Fruit fly (Drosophila melanogaster) whole organism, embryonic: Measurements from ENCODE around the gene kek4.
A peak's percentile ranks its signal among the peaks of the same experiment; 100 is the strongest.

ENCODE experiments used
- Ada2b ChIP-seq: fragments of 200-800 bp; sonication (Bioruptor generic); IDR thresholded peaks from 2 replicates; pipeline ENCODE4 v1.3.6; 2022; ENCODE audit warnings: missing biosample characterization, missing genetic modification characterization
- CG10366 ChIP-seq: fragments of 200-800 bp; sonication (Bioruptor generic); IDR thresholded peaks from 2 replicates; pipeline ENCODE4 v1.3.6; 2022; ENCODE audit warnings: missing biosample characterization, missing genetic modification characterization
- CG10959 ChIP-seq: fragments of 200-800 bp; sonication (Bioruptor generic); IDR thresholded peaks from 2 replicates; pipeline ENCODE4 v1.3.6; 2022; ENCODE audit warnings: missing biosample characterization, missing genetic modification characterization
- CG11695 ChIP-seq: fragments of 200-800 bp; sonication (Bioruptor generic); IDR thresholded peaks from 3 replicates; pipeline ENCODE4 v1.3.6; 2022; ENCODE audit warnings: missing biosample characterization, missing genetic modification characterization
- CG12219 ChIP-seq: fragments of 200-800 bp; sonication (Bioruptor generic); optimal IDR thresholded peaks from 3 replicates; lab custom pipeline; 2018; ENCODE audit warnings: missing biosample characterization, mild to moderate bottlenecking, missing genetic modification characterization
- CG14014 ChIP-seq: fragments of 200-800 bp; sonication (Bioruptor generic); IDR thresholded peaks from 2 replicates; pipeline ENCODE4 v1.3.6; 2022; ENCODE audit warnings: missing biosample characterization, missing genetic modification characterization
- CG15269 ChIP-seq: fragments of 200-800 bp; sonication (Bioruptor generic); optimal IDR thresholded peaks from 2 replicates; lab custom pipeline; 2018; ENCODE audit warnings: missing biosample characterization, mild to moderate bottlenecking, missing genetic modification characterization, moderate library complexity
- CG16815 ChIP-seq: fragments of 200-800 bp; sonication (Bioruptor generic); optimal IDR thresholded peaks from 3 replicates; lab custom pipeline; 2017; ENCODE audit warnings: missing biosample characterization, mild to moderate bottlenecking, missing genetic modification characterization
- CG17912 ChIP-seq: fragments of 200-800 bp; sonication (Bioruptor generic); optimal IDR thresholded peaks from 2 replicates; lab custom pipeline; 2018; ENCODE audit warnings: missing biosample characterization, mild to moderate bottlenecking, missing genetic modification characterization
- CG18619 ChIP-seq: fragments of 200-800 bp; sonication (Bioruptor generic); optimal IDR thresholded peaks from 3 replicates; lab custom pipeline; 2017; ENCODE audit warnings: missing biosample characterization, mild to moderate bottlenecking, missing genetic modification characterization
- CG2120 ChIP-seq: fragments of 200-800 bp; sonication (Bioruptor generic); optimal IDR thresholded peaks from 3 replicates; lab custom pipeline; 2016; ENCODE audit warnings: missing biosample characterization, missing genetic modification characterization
- CG30431 ChIP-seq: fragments of 200-800 bp; sonication (Bioruptor generic); optimal IDR thresholded peaks from 2 replicates; lab custom pipeline; 2017; ENCODE audit warnings: missing biosample characterization, missing genetic modification characterization
- CG31365 ChIP-seq: fragments of 200-800 bp; sonication (Bioruptor generic); optimal IDR thresholded peaks from 2 replicates; lab custom pipeline; 2018; ENCODE audit warnings: missing biosample characterization, mild to moderate bottlenecking, missing genetic modification characterization
- CG6175 ChIP-seq: fragments of 200-800 bp; sonication (Bioruptor generic); IDR thresholded peaks from 3 replicates; pipeline ENCODE4 v1.3.6; 2022; ENCODE audit warnings: missing biosample characterization, missing genetic modification characterization
- CG6272 ChIP-seq: fragments of 200-800 bp; sonication (Bioruptor generic); IDR thresholded peaks from 2 replicates; pipeline ENCODE4 v1.3.6; 2022; ENCODE audit warnings: missing biosample characterization, missing genetic modification characterization
- CG9817 ChIP-seq: fragments of 200-800 bp; sonication (Bioruptor generic); optimal IDR thresholded peaks from 2 replicates; lab custom pipeline; 2018; ENCODE audit warnings: missing biosample characterization, mild to moderate bottlenecking, missing genetic modification characterization, moderate library complexity
- Dad ChIP-seq: fragments of 200-800 bp; sonication (Bioruptor generic); optimal IDR thresholded peaks from 3 replicates; lab custom pipeline; 2016; ENCODE audit warnings: missing biosample characterization, missing genetic modification characterization
- Fer3 ChIP-seq: fragments of 200-800 bp; sonication (Bioruptor generic); optimal IDR thresholded peaks from 2 replicates; lab custom pipeline; 2018; ENCODE audit warnings: missing biosample characterization, mild to moderate bottlenecking, missing genetic modification characterization, moderate library complexity
- HLH54F ChIP-seq: fragments of 200-800 bp; sonication (Bioruptor generic); optimal IDR thresholded peaks from 3 replicates; lab custom pipeline; 2016; ENCODE audit warnings: missing biosample characterization, missing genetic modification characterization
- HLHmδ ChIP-seq: fragments of 200-800 bp; sonication (Bioruptor generic); optimal IDR thresholded peaks from 2 replicates; lab custom pipeline; 2018; ENCODE audit warnings: missing biosample characterization, mild to moderate bottlenecking, missing genetic modification characterization, moderate library complexity
- HmgZ ChIP-seq: fragments of 200-800 bp; sonication (Bioruptor generic); optimal IDR thresholded peaks from 2 replicates; lab custom pipeline; 2018; ENCODE audit warnings: missing biosample characterization, mild to moderate bottlenecking, missing genetic modification characterization
- Hr39 ChIP-seq: fragments of >200 bp; optimal IDR thresholded peaks from 2 replicates; lab custom pipeline; 2017
- Oli ChIP-seq: fragments of 200-800 bp; sonication (Bioruptor generic); optimal IDR thresholded peaks from 2 replicates; lab custom pipeline; 2018; ENCODE audit warnings: missing biosample characterization, mild to moderate bottlenecking, missing genetic modification characterization, moderate library complexity
- PHDP ChIP-seq: fragments of 200-800 bp; sonication (Bioruptor generic); optimal IDR thresholded peaks from 3 replicates; lab custom pipeline; 2018; ENCODE audit warnings: missing biosample characterization, mild to moderate bottlenecking, missing genetic modification characterization, moderate library complexity
- Pdp1 ChIP-seq, 2 experiments: fragments of 200-800 bp; sonication (Bioruptor generic); optimal IDR thresholded peaks; 3 replicates each; lab custom pipeline; 2016; ENCODE audit warnings: missing biosample characterization in 2 of 2, missing genetic modification characterization in 2 of 2, mild to moderate bottlenecking in 1 of 2, moderate library complexity in 1 of 2
- Rfx ChIP-seq: fragments of 200-800 bp; sonication (Bioruptor generic); IDR thresholded peaks from 2 replicates; pipeline ENCODE4 v1.3.6; 2022; ENCODE audit warnings: missing biosample characterization, missing genetic modification characterization
- Ssrp ChIP-seq: fragments of 200-800 bp; sonication (Bioruptor generic); optimal IDR thresholded peaks from 2 replicates; lab custom pipeline; 2018; ENCODE audit warnings: missing biosample characterization, mild to moderate bottlenecking, missing genetic modification characterization, moderate library complexity
- Stat92E ChIP-seq, 3 experiments: fragments of >200 bp in 2 of 3; fragments of 200-800 bp in 1 of 3; sonication (Bioruptor generic) in 1 of 3; optimal IDR thresholded peaks; 2 replicates each; lab custom pipeline; 2017 to 2019; ENCODE audit warnings: missing biosample characterization in 3 of 3, missing genetic modification characterization in 3 of 3, mild to moderate bottlenecking in 1 of 3, moderate library complexity in 1 of 3
- ap ChIP-seq: fragments of 200-800 bp; sonication (Bioruptor generic); IDR thresholded peaks from 2 replicates; pipeline ENCODE4 v1.3.6; 2022; ENCODE audit warnings: missing biosample characterization, missing genetic modification characterization
- corto ChIP-seq: fragments of 200-800 bp; sonication (Bioruptor generic); optimal IDR thresholded peaks from 2 replicates; lab custom pipeline; 2016; ENCODE audit warnings: missing biosample characterization, mild to moderate bottlenecking, missing genetic modification characterization, moderate library complexity
- crc ChIP-seq: fragments of 200-800 bp; sonication (Bioruptor generic); optimal IDR thresholded peaks from 2 replicates; lab custom pipeline; 2016; ENCODE audit warnings: missing biosample characterization, missing genetic modification characterization
- croc ChIP-seq: fragments of 200-800 bp; sonication (Bioruptor generic); conservative IDR thresholded peaks from 3 replicates; pipeline ENCODE4 v1.3.6; 2022; ENCODE audit warnings: missing biosample characterization, missing genetic modification characterization
- cwo ChIP-seq: fragments of 200-800 bp; sonication (Bioruptor generic); optimal IDR thresholded peaks from 3 replicates; lab custom pipeline; 2017; ENCODE audit warnings: missing biosample characterization, missing genetic modification characterization, mild to moderate bottlenecking, moderate library complexity, missing genetic modification reagents
- dan ChIP-seq: fragments of 200-800 bp; sonication (Bioruptor generic); IDR thresholded peaks from 2 replicates; pipeline ENCODE4 v1.3.6; 2022; ENCODE audit warnings: missing biosample characterization, missing genetic modification characterization
- dimm ChIP-seq: fragments of 200-800 bp; sonication (Bioruptor generic); IDR thresholded peaks from 2 replicates; pipeline ENCODE4 v1.3.6; 2022; ENCODE audit warnings: missing biosample characterization, missing genetic modification characterization
- dmrt99B ChIP-seq: fragments of 200-800 bp; sonication (Bioruptor generic); optimal IDR thresholded peaks from 2 replicates; lab custom pipeline; 2018; ENCODE audit warnings: missing biosample characterization, mild to moderate bottlenecking, missing genetic modification characterization, moderate library complexity
- dpn ChIP-seq, 2 experiments: fragments of 200-800 bp; sonication (Bioruptor generic); optimal IDR thresholded peaks; 3 replicates each; lab custom pipeline; 2016; ENCODE audit warnings: missing biosample characterization in 2 of 2, missing genetic modification characterization in 2 of 2
- dysf ChIP-seq: fragments of 200-800 bp; sonication (Bioruptor generic); IDR thresholded peaks from 3 replicates; pipeline ENCODE4 v1.3.6; 2022; ENCODE audit warnings: missing biosample characterization, missing genetic modification characterization
- emc ChIP-seq: fragments of 200-800 bp; sonication (Bioruptor generic); optimal IDR thresholded peaks from 2 replicates; lab custom pipeline; 2016; ENCODE audit warnings: missing biosample characterization, missing genetic modification characterization
- gem ChIP-seq: fragments of 200-800 bp; sonication (Bioruptor generic); optimal IDR thresholded peaks from 2 replicates; lab custom pipeline; 2019; ENCODE audit warnings: missing biosample characterization, mild to moderate bottlenecking, missing genetic modification characterization, moderate library complexity
- hkb ChIP-seq, 2 experiments: fragments of 200-800 bp in 1 of 2; fragments of >200 bp in 1 of 2; sonication (Bioruptor generic) in 1 of 2; IDR thresholded peaks in 1 of 2; optimal IDR thresholded peaks in 1 of 2; 2 replicates each; pipeline versions ENCODE4 v1.3.6 to Lab custom; 2017 to 2022; ENCODE audit warnings: missing biosample characterization in 1 of 2, missing genetic modification characterization in 1 of 2
- hth ChIP-seq: fragments of >200 bp; optimal IDR thresholded peaks from 2 replicates; lab custom pipeline; 2017; ENCODE audit warnings: inconsistent platforms
- inv ChIP-seq: fragments of 200-800 bp; sonication (Bioruptor generic); IDR thresholded peaks from 2 replicates; pipeline ENCODE4 v1.3.6; 2022; ENCODE audit warnings: missing biosample characterization, missing genetic modification characterization; ENCODE audit not compliant: partially characterized antibody
- nmo ChIP-seq: fragments of 200-800 bp; sonication (Bioruptor generic); optimal IDR thresholded peaks from 2 replicates; lab custom pipeline; 2018; ENCODE audit warnings: missing biosample characterization, mild to moderate bottlenecking, missing genetic modification characterization, moderate library complexity
- phol ChIP-seq: fragments of 200-800 bp; sonication (Bioruptor generic); optimal IDR thresholded peaks from 3 replicates; lab custom pipeline; 2018; ENCODE audit warnings: missing biosample characterization, mild to moderate bottlenecking, missing genetic modification characterization, moderate library complexity
- sob ChIP-seq: fragments of 200-800 bp; sonication (Bioruptor generic); IDR thresholded peaks from 2 replicates; pipeline ENCODE4 v1.3.6; 2022; ENCODE audit warnings: missing biosample characterization, missing genetic modification characterization
- sr ChIP-seq: fragments of 200-800 bp; sonication (Bioruptor generic); IDR thresholded peaks from 3 replicates; pipeline ENCODE4 v1.3.6; 2022; ENCODE audit warnings: missing biosample characterization, missing genetic modification characterization
- sug ChIP-seq: fragments of 200-800 bp; optimal IDR thresholded peaks from 2 replicates; lab custom pipeline; 2019; ENCODE audit warnings: missing biosample characterization, mild to moderate bottlenecking, missing genetic modification characterization, moderate library complexity
- wek ChIP-seq: fragments of 200-800 bp; sonication (Bioruptor generic); optimal IDR thresholded peaks from 3 replicates; lab custom pipeline; 2018; ENCODE audit warnings: missing biosample characterization, mild to moderate bottlenecking, missing genetic modification characterization, moderate library complexity

Gene kek4

DNA sequence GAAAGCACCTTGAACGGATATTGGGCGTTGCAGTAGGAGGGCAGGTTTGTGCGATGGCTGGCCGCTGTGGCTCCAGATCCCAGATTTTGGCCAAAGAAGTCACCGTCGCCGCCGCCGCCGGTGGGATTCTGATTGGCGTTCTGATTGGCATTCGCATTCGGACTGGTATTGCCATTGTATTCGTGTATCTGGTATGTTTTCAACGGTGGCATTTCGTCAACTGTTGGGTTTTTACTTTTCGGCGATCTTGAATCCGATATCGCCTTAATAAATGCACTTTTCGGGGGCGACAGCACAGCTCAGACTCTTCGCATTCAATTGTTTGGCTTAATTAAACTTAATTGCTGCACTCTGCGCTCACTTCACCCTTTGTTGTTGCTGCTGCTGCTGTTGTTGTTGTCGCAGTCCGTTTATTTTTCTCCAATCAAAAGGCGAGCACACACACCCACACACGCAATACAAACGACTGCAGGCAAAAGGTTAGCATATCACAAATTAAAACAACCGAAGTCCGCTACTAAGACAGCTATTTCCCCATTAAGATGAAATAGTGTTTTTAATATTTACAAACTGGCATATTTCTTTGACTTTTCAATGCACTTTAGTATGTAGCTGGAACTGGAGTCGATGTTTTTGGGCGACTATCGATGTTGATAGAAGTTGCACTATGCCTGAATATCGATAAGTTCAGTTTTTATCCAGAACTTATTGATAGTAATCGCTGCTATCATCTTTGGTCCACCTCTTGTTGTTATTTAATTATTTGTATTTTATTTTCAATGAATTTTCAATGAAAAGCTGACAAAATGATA, 4.3 kb upstream of the kek4 start, which contains the start of the genes CG9426 and mRF1 (continued):
- TF ChIP-seq HLH54F (GFP tag; lab: Kevin White, UChicago): no peak
- TF ChIP-seq CG12219 (GFP tag; lab: Kevin White, UChicago): no peak
- TF ChIP-seq CG30431 (GFP tag; lab: Kevin White, UChicago): no peak
- TF ChIP-seq CG10959: no peak
- peak; percentile 18; the same call in 1 of the 3 replicates for TF ChIP-seq sr (GFP tag; lab: Robert Waterston, UW)
- TF ChIP-seq dmrt99B (tag; lab: Kevin White, UChicago): no peak
- TF ChIP-seq sug (tag; lab: Kevin White, UChicago): peak; percentile 50
- no peak for TF ChIP-seq PHDP (tag; lab: Kevin White, UChicago)
- TF ChIP-seq hkb (optimal IDR thresholded peaks at IDR 0.05; lab: Kevin White, UChicago): no peak
- no peak for TF ChIP-seq hkb (GFP tag; IDR thresholded peaks at IDR 0.05; lab: Robert Waterston, UW)
- no peak for TF ChIP-seq croc (GFP tag; lab: Robert Waterston, UW)
- no peak for TF ChIP-seq ap (GFP tag; lab: Robert Waterston, UW)
- no peak for TF ChIP-seq gem
- TF ChIP-seq CG18619 (GFP tag; lab: Kevin White, UChicago): no peak
- TF ChIP-seq Ada2b (GFP tag; lab: Robert Waterston, UW): no peak
- no peak for TF ChIP-seq CG31365 (tag; lab: Kevin White, UChicago)
- no peak for TF ChIP-seq dysf (GFP tag; lab: Robert Waterston, UW)
- no peak for TF ChIP-seq CG9817
- TF ChIP-seq dimm: no peak
- TF ChIP-seq cwo (GFP tag; lab: Kevin White, UChicago): no peak
- TF ChIP-seq emc: no peak
- TF ChIP-seq Stat92E (GFP tag; optimal IDR thresholded peaks at IDR 0.05; lab: Kevin White, UChicago): peak in 1 of 3 experiments; percentile 34
- TF ChIP-seq CG14014 (GFP tag; lab: Robert Waterston, UW): no peak
- no peak for TF ChIP-seq Fer3 (tag; lab: Kevin White, UChicago)
- peak; percentile 42 for TF ChIP-seq Rfx
- no peak for TF ChIP-seq hth (lab: Kevin White, UChicago)
- TF ChIP-seq HLHmδ: no peak
- no peak for TF ChIP-seq Hr39 (lab: Kevin White, UChicago)
- TF ChIP-seq CG16815 (GFP tag; lab: Kevin White, UChicago): no peak
- peak; percentile 36 for TF ChIP-seq CG2120 (GFP tag; lab: Kevin White, UChicago)
- TF ChIP-seq phol: peak; percentile 22
- TF ChIP-seq Dad (GFP tag; lab: Kevin White, UChicago): no peak
- TF ChIP-seq nmo (GFP tag; lab: Kevin White, UChicago): peak; percentile 50
- no peak for TF ChIP-seq CG11695 (GFP tag; lab: Robert Waterston, UW)
- peak; percentile 43; the same call in 1 of the 2 replicates for TF ChIP-seq sob (GFP tag; lab: Robert Waterston, UW)
- no peak for TF ChIP-seq corto (GFP tag; lab: Kevin White, UChicago)
- no peak for TF ChIP-seq dan (GFP tag; lab: Robert Waterston, UW)
- TF ChIP-seq CG17912 (GFP tag; lab: Kevin White, UChicago): no peak
- TF ChIP-seq CG6175 (GFP tag; lab: Robert Waterston, UW): no peak
- no peak for TF ChIP-seq CG10366 (GFP tag; lab: Robert Waterston, UW)
- no peak for TF ChIP-seq crc (GFP tag; lab: Kevin White, UChicago)
- no peak for TF ChIP-seq wek
- peak; percentile 37 for TF ChIP-seq HmgZ (tag; lab: Kevin White, UChicago)
- no peak for TF ChIP-seq Ssrp (tag; lab: Kevin White, UChicago)
- no peak for TF ChIP-seq CG15269 (tag; lab: Kevin White, UChicago)
- TF ChIP-seq Pdp1 (GFP tag; optimal IDR thresholded peaks at IDR 0.05; lab: Kevin White, UChicago): peak in 1 of 2 experiments; percentile 84
- no peak for TF ChIP-seq Oli
- peak; percentile 96 for TF ChIP-seq inv
- peak; percentile 45; the same call in 1 of the 2 replicates for TF ChIP-seq CG6272
- peak; percentile 17 to 24 for TF ChIP-seq dpn (GFP tag; optimal IDR thresholded peaks at IDR 0.05; lab: Kevin White, UChicago)
